Fruit fly (Drosophila melanogaster): ENCODE measurements around the gene CG32037.

Gene CG32037

dm6 chr3L:9468261-9468890 is 23.6 kb downstream of the CG32037 start (continued):
- TF ChIP-seq sc (optimal IDR thresholded peaks at IDR 0.05) (no peak), sc (GFP tag; optimal IDR thresholded peaks at IDR 0.05) (no peak), tx (GFP tag; optimal IDR thresholded peaks at IDR 0.05) (no peak), br (optimal IDR thresholded peaks at IDR 0.05) (no peak), unpg (GFP tag; optimal IDR thresholded peaks at IDR 0.05) (no peak), CG31441 (GFP tag; IDR thresholded peaks at IDR 0.05) (peak; percentile 63; the same call in 1 of the 2 replicates), B-H1 (GFP tag; IDR thresholded peaks at IDR 0.05) (no peak), CG17385 (GFP tag; optimal IDR thresholded peaks at IDR 0.05) (no peak), HLH3B (GFP tag; IDR thresholded peaks at IDR 0.05) (no peak), CG9215 (GFP tag; IDR thresholded peaks at IDR 0.05) (no peak), CG5953 (GFP tag; IDR thresholded peaks at IDR 0.05) (no peak), wor (GFP tag; IDR thresholded peaks at IDR 0.05) (no peak), Meics (GFP tag; optimal IDR thresholded peaks at IDR 0.05) (peak; percentile 62), caup (GFP tag; optimal IDR thresholded peaks at IDR 0.05; ENCODE audit: severe bottlenecking) (peak; percentile 30), CG12299 (tag; optimal IDR thresholded peaks at IDR 0.05) (no peak), CG7745 (tag; optimal IDR thresholded peaks at IDR 0.05) (no peak), ci (GFP tag; IDR thresholded peaks at IDR 0.05) (no peak), CG30020 (tag; optimal IDR thresholded peaks at IDR 0.05) (no peak), H15 (GFP tag; IDR thresholded peaks at IDR 0.05) (no peak), CG4617 (GFP tag; optimal IDR thresholded peaks at IDR 0.05; ENCODE audit: borderline replicate concordance) (no peak), CG10267 (tag; optimal IDR thresholded peaks at IDR 0.05) (peak; percentile 23), bowl (GFP tag; IDR thresholded peaks at IDR 0.05) (no peak), H2.0 (GFP tag; IDR thresholded peaks at IDR 0.05) (no peak), Dek (tag; optimal IDR thresholded peaks at IDR 0.05) (no peak), Sry-δ (GFP tag; optimal IDR thresholded peaks at IDR 0.05) (no peak)

- TF ChIP-seq CG17829 (tag; optimal IDR thresholded peaks at IDR 0.05) (no peak), row (GFP tag; IDR thresholded peaks at IDR 0.05) (no peak), CG30020 (tag; optimal IDR thresholded peaks at IDR 0.05) (no peak), CG14860 (GFP tag; IDR thresholded peaks at IDR 0.05; ENCODE audit: partially characterized antibody) (no peak), fd102C (GFP tag; optimal IDR thresholded peaks at IDR 0.05) (peak; percentile 62), Neu2 (GFP tag; optimal IDR thresholded peaks at IDR 0.05; ENCODE audit: borderline replicate concordance) (no peak), CG8765 (GFP tag; IDR thresholded peaks at IDR 0.05) (no peak), Ptx1 (GFP tag; IDR thresholded peaks at IDR 0.05) (no peak), CG8359 (GFP tag; optimal IDR thresholded peaks at IDR 0.05; ENCODE audit: borderline replicate concordance) (no peak), br (optimal IDR thresholded peaks at IDR 0.05) (no peak), Mad (GFP tag; optimal IDR thresholded peaks at IDR 0.05) (no peak), CG9932 (GFP tag; IDR thresholded peaks at IDR 0.05) (no peak), HHEX (GFP tag; optimal IDR thresholded peaks at IDR 0.05) (no peak), CG7357 (GFP tag; IDR thresholded peaks at IDR 0.05) (no peak), p53 (GFP tag; optimal IDR thresholded peaks at IDR 0.05) (no peak), CG16863 (GFP tag; optimal IDR thresholded peaks at IDR 0.05) (no peak), ken (GFP tag; IDR thresholded peaks at IDR 0.05) (no peak), CG18476 (GFP tag; optimal IDR thresholded peaks at IDR 0.05) (no peak), CG7987 (GFP tag; optimal IDR thresholded peaks at IDR 0.05) (no peak), CG18619 (GFP tag; optimal IDR thresholded peaks at IDR 0.05) (no peak), CG10209 (GFP tag; optimal IDR thresholded peaks at IDR 0.05) (no peak), da (GFP tag; optimal IDR thresholded peaks at IDR 0.05) (no peak), CG12071 (GFP tag; optimal IDR thresholded peaks at IDR 0.05) (no peak), CG6689 (GFP tag; IDR thresholded peaks at IDR 0.05) (no peak), disco-r (GFP tag; optimal IDR thresholded peaks at IDR 0.05) (no peak), zf30C (GFP tag; optimal IDR thresholded peaks at IDR 0.05) (no peak), Ets97D (GFP tag; optimal IDR thresholded peaks at IDR 0.05) (no peak), CG18599 (GFP tag; optimal IDR thresholded peaks at IDR 0.05) (no peak), CG15479 (GFP tag; optimal IDR thresholded peaks at IDR 0.05) (peak; percentile 36)
Observed at dm6 chr3L:9467763-9468206, 24.2 kb downstream of the CG32037 start.

Data from whole organism, embryonic.